Worm (Caenorhabditis elegans) whole organism, L1 larva: ENCODE data around the gene ZC513.14.

ENCODE experiments used
- C16A3.4 ChIP-seq: fragments of 150-350 bp; optimal IDR thresholded peaks from 2 replicates; lab custom pipeline; 2014; ENCODE audit warnings: missing biosample characterization, missing genetic modification characterization
- aha-1 ChIP-seq: fragments of 150-350 bp; optimal IDR thresholded peaks from 2 replicates; lab custom pipeline; 2014; ENCODE audit warnings: missing biosample characterization, missing genetic modification characterization
- alr-1 ChIP-seq: fragments of 200-800 bp; sonication (Bioruptor generic); optimal IDR thresholded peaks from 2 replicates; lab custom pipeline; 2018; ENCODE audit warnings: borderline replicate concordance, mild to moderate bottlenecking, missing genetic modification characterization, missing compliant biosample characterization
- aly-2 ChIP-seq: fragments of 150-350 bp; optimal IDR thresholded peaks from 2 replicates; lab custom pipeline; 2014; ENCODE audit warnings: missing biosample characterization, missing genetic modification characterization
- blmp-1 ChIP-seq: fragments of 150-350 bp; optimal IDR thresholded peaks from 2 replicates; lab custom pipeline; 2014; ENCODE audit warnings: missing biosample characterization, missing genetic modification characterization
- ceh-63 ChIP-seq: fragments of 200-800 bp; sonication (Bioruptor generic); optimal IDR thresholded peaks from 2 replicates; lab custom pipeline; 2018; ENCODE audit warnings: mild to moderate bottlenecking, missing genetic modification characterization, missing compliant biosample characterization
- dpl-1 ChIP-seq, 3 experiments: fragments of 150-350 bp in 2 of 3; sonication (generic microtip) in 1 of 3; optimal IDR thresholded peaks; 2 replicates each; lab custom pipeline; 2014 to 2017; ENCODE audit warnings: missing biosample characterization in 3 of 3, missing genetic modification characterization in 3 of 3, missing genetic modification reagents in 3 of 3
- efl-1 ChIP-seq, 4 experiments: fragments of 150-350 bp; optimal IDR thresholded peaks in 3 of 4; peaks in 1 of 4; 1 replicate in 1 of 4; 2 replicates in 3 of 4; lab custom pipeline; 2014; ENCODE audit warnings: missing biosample characterization in 2 of 4, missing genetic modification characterization in 2 of 4, missing genetic modification reagents in 2 of 4
- egl-27 ChIP-seq, 2 experiments: fragments of 150-350 bp in 1 of 2; sonication (generic microtip); optimal IDR thresholded peaks; 3 replicates each; lab custom pipeline; 2017 to 2018; ENCODE audit warnings: missing biosample characterization in 2 of 2, missing genetic modification characterization in 2 of 2, missing genetic modification reagents in 2 of 2
- elt-2 ChIP-seq: sonication (generic microtip); optimal IDR thresholded peaks from 2 replicates; lab custom pipeline; 2016; ENCODE audit warnings: missing genetic modification characterization, mild to moderate bottlenecking, inconsistent platforms, missing compliant biosample characterization, missing genetic modification reagents
- elt-3 ChIP-seq, 6 experiments: fragments of 150-350 bp in 1 of 6; sonication (generic microtip); optimal IDR thresholded peaks; 2 replicates each; lab custom pipeline; 2017 to 2018; ENCODE audit warnings: missing biosample characterization in 6 of 6, missing genetic modification characterization in 6 of 6, inconsistent platforms in 1 of 6
- ets-5 ChIP-seq: fragments of 200-800 bp; sonication (Bioruptor generic); IDR thresholded peaks from 2 replicates; pipeline ENCODE4 v1.3.6; 2022; ENCODE audit warnings: missing genetic modification characterization, missing compliant biosample characterization
- fkh-10 ChIP-seq: sonication (generic microtip); optimal IDR thresholded peaks from 2 replicates; lab custom pipeline; 2017; ENCODE audit warnings: missing biosample characterization, missing genetic modification reagents, missing genetic modification characterization
- fkh-4 ChIP-seq: sonication (generic microtip); optimal IDR thresholded peaks from 2 replicates; lab custom pipeline; 2016; ENCODE audit warnings: missing compliant biosample characterization, missing genetic modification characterization, borderline replicate concordance
- grh-1 ChIP-seq: fragments of 200-800 bp; sonication (Bioruptor generic); IDR thresholded peaks from 2 replicates; pipeline ENCODE4 v1.3.6; 2022; ENCODE audit warnings: missing genetic modification reagents, missing genetic modification characterization, missing compliant biosample characterization
- hlh-17 ChIP-seq: fragments of 200-800 bp; sonication (Bioruptor generic); optimal IDR thresholded peaks from 2 replicates; lab custom pipeline; 2018; ENCODE audit warnings: missing genetic modification characterization, mild to moderate bottlenecking, missing compliant biosample characterization, moderate library complexity, borderline replicate concordance
- hpl-2 ChIP-seq: fragments of 150-350 bp; optimal IDR thresholded peaks from 2 replicates; lab custom pipeline; 2014; ENCODE audit warnings: missing biosample characterization, missing genetic modification reagents, missing genetic modification characterization
- irx-1 ChIP-seq: sonication (generic microtip); optimal IDR thresholded peaks from 2 replicates; lab custom pipeline; 2016; ENCODE audit warnings: missing genetic modification characterization, missing compliant biosample characterization
- jun-1 ChIP-seq: fragments of 150-350 bp; optimal IDR thresholded peaks from 2 replicates; lab custom pipeline; 2014; ENCODE audit warnings: missing biosample characterization, missing genetic modification reagents, missing genetic modification characterization
- lin-15B ChIP-seq: fragments of 150-350 bp; sonication (generic microtip); optimal IDR thresholded peaks from 3 replicates; lab custom pipeline; 2014; ENCODE audit warnings: missing biosample characterization, missing genetic modification characterization
- lir-3 ChIP-seq: sonication (generic microtip); optimal IDR thresholded peaks from 2 replicates; lab custom pipeline; 2016; ENCODE audit warnings: mild to moderate bottlenecking, missing genetic modification characterization, moderate library complexity, missing compliant biosample characterization; ENCODE audit not compliant: poor library complexity
- lsy-2 ChIP-seq, 2 experiments: fragments of 150-350 bp; optimal IDR thresholded peaks; 2 replicates each; lab custom pipeline; 2014; ENCODE audit warnings: missing biosample characterization in 2 of 2, missing genetic modification characterization in 2 of 2
- mab-9 ChIP-seq: fragments of 200-800 bp; sonication (Bioruptor generic); IDR thresholded peaks from 2 replicates; pipeline ENCODE4 v1.3.6; 2022; ENCODE audit warnings: missing genetic modification reagents, missing genetic modification characterization, missing compliant biosample characterization
- mdl-1 ChIP-seq, 2 experiments: fragments of 150-350 bp; optimal IDR thresholded peaks; 2 replicates each; lab custom pipeline; 2014 to 2017; ENCODE audit warnings: missing biosample characterization in 2 of 2, missing genetic modification characterization in 2 of 2, inconsistent platforms in 1 of 2
- nhr-12 ChIP-seq: sonication (generic microtip); optimal IDR thresholded peaks from 2 replicates; lab custom pipeline; 2017; ENCODE audit warnings: missing biosample characterization, missing genetic modification characterization
- nhr-19 ChIP-seq: fragments of 200-800 bp; sonication (Bioruptor generic); conservative IDR thresholded peaks from 2 replicates; pipeline ENCODE4 v1.3.6; 2022; ENCODE audit warnings: missing genetic modification characterization, missing compliant biosample characterization
- nhr-20 ChIP-seq: sonication (generic microtip); optimal IDR thresholded peaks from 2 replicates; lab custom pipeline; 2016; ENCODE audit warnings: mild to moderate bottlenecking, missing genetic modification characterization, missing compliant biosample characterization
- nhr-237 ChIP-seq: fragments of 150-350 bp; optimal IDR thresholded peaks from 2 replicates; lab custom pipeline; 2014; ENCODE audit warnings: missing biosample characterization, missing genetic modification characterization
- nhr-47 ChIP-seq: sonication (generic microtip); optimal IDR thresholded peaks from 2 replicates; lab custom pipeline; 2016; ENCODE audit warnings: mild to moderate bottlenecking, missing genetic modification characterization, moderate library complexity, missing compliant biosample characterization
- nhr-71 ChIP-seq: sonication (generic microtip); optimal IDR thresholded peaks from 2 replicates; lab custom pipeline; 2016; ENCODE audit warnings: mild to moderate bottlenecking, missing genetic modification characterization, moderate library complexity, missing compliant biosample characterization
- nhr-76 ChIP-seq: sonication (generic microtip); optimal IDR thresholded peaks from 2 replicates; lab custom pipeline; 2017; ENCODE audit warnings: missing biosample characterization, missing genetic modification characterization
- nhr-84 ChIP-seq: sonication (generic microtip); optimal IDR thresholded peaks from 2 replicates; lab custom pipeline; 2017; ENCODE audit warnings: missing biosample characterization, missing genetic modification characterization
- nhr-85 ChIP-seq: sonication (generic microtip); peaks from one replicate; lab custom pipeline; 2016; ENCODE audit warnings: missing genetic modification characterization, inconsistent platforms, missing compliant biosample characterization
- nhr-90 ChIP-seq: sonication (generic microtip); optimal IDR thresholded peaks from 2 replicates; lab custom pipeline; 2016; ENCODE audit warnings: mild to moderate bottlenecking, missing genetic modification characterization, missing compliant biosample characterization; ENCODE audit not compliant: poor library complexity
- pqm-1 ChIP-seq: sonication (generic microtip); optimal IDR thresholded peaks from 3 replicates; lab custom pipeline; 2017; ENCODE audit warnings: missing biosample characterization, missing genetic modification characterization
- snpc-4 ChIP-seq: fragments of 150-350 bp; optimal IDR thresholded peaks from 2 replicates; lab custom pipeline; 2014; ENCODE audit warnings: missing biosample characterization, missing genetic modification characterization
- snu-23 ChIP-seq: sonication (generic microtip); optimal IDR thresholded peaks from 2 replicates; lab custom pipeline; 2016; ENCODE audit warnings: missing genetic modification characterization, missing compliant biosample characterization
- tbx-2 ChIP-seq: sonication (generic microtip); optimal IDR thresholded peaks from 2 replicates; lab custom pipeline; 2016; ENCODE audit warnings: missing genetic modification characterization, missing compliant biosample characterization
- unc-62 ChIP-seq: fragments of 150-350 bp; optimal IDR thresholded peaks from 2 replicates; lab custom pipeline; 2014; ENCODE audit warnings: missing biosample characterization, missing genetic modification reagents, missing genetic modification characterization
- unc-86 ChIP-seq: sonication (generic microtip); optimal IDR thresholded peaks from 2 replicates; lab custom pipeline; 2016; ENCODE audit warnings: missing genetic modification characterization, missing compliant biosample characterization
- zag-1 ChIP-seq: fragments of 150-350 bp; optimal IDR thresholded peaks from 2 replicates; lab custom pipeline; 2014; ENCODE audit warnings: missing biosample characterization, missing genetic modification characterization
- zip-4 ChIP-seq: fragments of 200-800 bp; sonication (Bioruptor generic); optimal IDR thresholded peaks from 2 replicates; lab custom pipeline; 2018; ENCODE audit warnings: mild to moderate bottlenecking, missing genetic modification characterization, moderate library complexity, missing compliant biosample characterization
- ztf-11 ChIP-seq, 2 experiments: sonication (generic microtip); optimal IDR thresholded peaks; 2 replicates each; lab custom pipeline; 2016 to 2017; ENCODE audit warnings: missing genetic modification characterization in 2 of 2, missing biosample characterization in 1 of 2, missing compliant biosample characterization in 1 of 2
- ztf-4 ChIP-seq: fragments of 150-350 bp; optimal IDR thresholded peaks from 2 replicates; lab custom pipeline; 2014; ENCODE audit warnings: missing biosample characterization, missing genetic modification characterization

ZC513.14 gene

ce11 chrV:8035947-8036346 is at the start of gene ZC513.14:
Gene ZC513.14 (minus strand): TSS chrV:8036047.
- no peak for TF ChIP-seq elt-2 (tag; lab: Kevin White, UChicago)
- no peak for TF ChIP-seq unc-62 (GFP tag; lab: Kevin White, UChicago)
- no peak for TF ChIP-seq irx-1 (tag; lab: Kevin White, UChicago)
- TF ChIP-seq snpc-4 (tag; lab: Kevin White, UChicago), result no peak
- TF ChIP-seq ceh-63, result no peak
- TF ChIP-seq zip-4 (GFP tag; lab: Kevin White, UChicago), result no peak
- no peak for TF ChIP-seq efl-1 (optimal IDR thresholded peaks at IDR 0.05; lab: Kevin White, UChicago)
- TF ChIP-seq efl-1 (GFP tag; optimal IDR thresholded peaks at IDR 0.05 in 1 of 2; lab: Kevin White, UChicago), result no peak
- no peak for TF ChIP-seq nhr-76 (tag; lab: Kevin White, UChicago)
- TF ChIP-seq aly-2 (tag; lab: Kevin White, UChicago), result no peak
- TF ChIP-seq blmp-1 (tag; lab: Kevin White, UChicago), result no peak
- TF ChIP-seq nhr-20 (tag; lab: Kevin White, UChicago), result no peak
- no peak for TF ChIP-seq unc-86 (tag; lab: Kevin White, UChicago)
- no peak for TF ChIP-seq nhr-47 (tag; lab: Kevin White, UChicago)
- no peak for TF ChIP-seq lsy-2 (tag; optimal IDR thresholded peaks at IDR 0.05; lab: Kevin White, UChicago)
- TF ChIP-seq, all 84 proteins: peak for 0

- no peak for TF ChIP-seq ets-5 (GFP tag; lab: Robert Waterston, UW)
- TF ChIP-seq ztf-4 (tag; lab: Kevin White, UChicago), result no peak
Measured at ce11 chrV:8085141-8085540, 49.3 kb upstream of the ZC513.14 start, which contains the start of gene C09H5.7. Gene C09H5.7 (minus strand): TSS chrV:8085241.

- TF ChIP-seq aly-2 (tag; lab: Kevin White, UChicago), result no peak
- TF ChIP-seq alr-1 (tag; lab: Kevin White, UChicago), result no peak
- TF ChIP-seq pqm-1, result no peak
- TF ChIP-seq tbx-2 (tag; lab: Kevin White, UChicago), result no peak
- TF ChIP-seq dpl-1 (GFP tag; optimal IDR thresholded peaks at IDR 0.05; lab: Kevin White, UChicago), result no peak
- TF ChIP-seq elt-2 (tag; lab: Kevin White, UChicago), result no peak
- no peak for TF ChIP-seq zip-4 (GFP tag; lab: Kevin White, UChicago)
- no peak for TF ChIP-seq unc-86 (tag; lab: Kevin White, UChicago)
- TF ChIP-seq blmp-1 (tag; lab: Kevin White, UChicago), result no peak
- TF ChIP-seq, all 84 proteins: peak for 0
Measured at ce11 chrV:8081579-8081978, 45.7 kb upstream of the ZC513.14 start, which contains the start of gene str-131. Gene str-131 (minus strand): TSS chrV:8081679.

- TF ChIP-seq unc-86 (tag; lab: Kevin White, UChicago), result no peak
- TF ChIP-seq fkh-10, result no peak
- no peak for TF ChIP-seq C16A3.4
- peak; percentile 29 for TF ChIP-seq nhr-90 (tag; lab: Kevin White, UChicago)
- no peak for TF ChIP-seq grh-1
- TF ChIP-seq ztf-11 (tag; optimal IDR thresholded peaks at IDR 0.05; lab: Kevin White, UChicago), result no peak
- TF ChIP-seq zag-1 (tag; lab: Kevin White, UChicago), result no peak
- no peak for TF ChIP-seq hlh-17 (GFP tag; lab: Kevin White, UChicago)
- no peak for TF ChIP-seq hpl-2 (GFP tag; lab: Kevin White, UChicago)
- no peak for TF ChIP-seq snu-23
- TF ChIP-seq mdl-1 (tag; optimal IDR thresholded peaks at IDR 0.05; lab: Kevin White, UChicago), result no peak
- TF ChIP-seq lir-3 (tag; lab: Kevin White, UChicago), result no peak
- TF ChIP-seq nhr-85 (tag; lab: Kevin White, UChicago), result peak; percentile 86
- no peak for TF ChIP-seq nhr-12 (tag; lab: Kevin White, UChicago)
- peak; percentile 27 for TF ChIP-seq blmp-1 (tag; lab: Kevin White, UChicago)
- TF ChIP-seq egl-27 (tag; optimal IDR thresholded peaks at IDR 0.05; lab: Kevin White, UChicago), result no peak
- no peak for TF ChIP-seq jun-1 (tag; lab: Kevin White, UChicago)
- TF ChIP-seq nhr-19 (GFP tag; lab: Robert Waterston, UW), result peak; percentile 25
- no peak for TF ChIP-seq nhr-237 (tag; lab: Kevin White, UChicago)
- TF ChIP-seq aha-1, result no peak
- no peak for TF ChIP-seq lin-15B (tag; lab: Kevin White, UChicago)
- TF ChIP-seq nhr-20 (tag; lab: Kevin White, UChicago), result peak; percentile 65
- no peak for TF ChIP-seq nhr-84 (tag; lab: Kevin White, UChicago)
- no peak for TF ChIP-seq fkh-4 (tag; lab: Kevin White, UChicago)
- TF ChIP-seq mab-9, result no peak
- TF ChIP-seq elt-3 (tag; optimal IDR thresholded peaks at IDR 0.05; lab: Kevin White, UChicago), result peak in 5 of 6 experiments; percentile 8 to 54 (median 38)
- peak; percentile 56 for TF ChIP-seq nhr-71 (tag; lab: Kevin White, UChicago)
Measured at ce11 chrV:8079813-8080212, 44.0 kb upstream of the ZC513.14 start.
